Worm (Caenorhabditis elegans) whole organism, L1 larva: ENCODE measurements around the gene cnp-2.

Experiments used
- C04F5.9 ChIP-seq: sonication (generic microtip); optimal IDR thresholded peaks from 2 replicates; lab custom pipeline; 2016; ENCODE audit warnings: missing genetic modification characterization, missing compliant biosample characterization
- F16B12.6 ChIP-seq: fragments of 150-350 bp; optimal IDR thresholded peaks from 2 replicates; lab custom pipeline; 2014; ENCODE audit warnings: missing biosample characterization, missing genetic modification characterization
- Y116A8C.19 ChIP-seq: sonication (generic microtip); optimal IDR thresholded peaks from 2 replicates; lab custom pipeline; 2016; ENCODE audit warnings: missing compliant biosample characterization, missing genetic modification characterization, borderline replicate concordance
- aha-1 ChIP-seq: fragments of 150-350 bp; optimal IDR thresholded peaks from 2 replicates; lab custom pipeline; 2014; ENCODE audit warnings: missing biosample characterization, missing genetic modification characterization
- alr-1 ChIP-seq: fragments of 200-800 bp; sonication (Bioruptor generic); optimal IDR thresholded peaks from 2 replicates; lab custom pipeline; 2018; ENCODE audit warnings: borderline replicate concordance, mild to moderate bottlenecking, missing genetic modification characterization, missing compliant biosample characterization
- aly-2 ChIP-seq: fragments of 150-350 bp; optimal IDR thresholded peaks from 2 replicates; lab custom pipeline; 2014; ENCODE audit warnings: missing biosample characterization, missing genetic modification characterization
- ama-1 ChIP-seq: fragments of 150-350 bp; optimal IDR thresholded peaks from 2 replicates; lab custom pipeline; 2014
- blmp-1 ChIP-seq: fragments of 150-350 bp; optimal IDR thresholded peaks from 2 replicates; lab custom pipeline; 2014; ENCODE audit warnings: missing biosample characterization, missing genetic modification characterization
- ceh-8 ChIP-seq: fragments of 200-800 bp; sonication (Bioruptor generic); optimal IDR thresholded peaks from 2 replicates; lab custom pipeline; 2018; ENCODE audit warnings: mild to moderate bottlenecking, missing genetic modification characterization, moderate library complexity, missing compliant biosample characterization
- ceh-82 ChIP-seq, 3 experiments: fragments of 150-350 bp in 1 of 3; sonication (generic microtip) in 2 of 3; optimal IDR thresholded peaks; 2 replicates each; lab custom pipeline; 2014 to 2017; ENCODE audit warnings: missing biosample characterization in 3 of 3, missing genetic modification characterization in 3 of 3
- ceh-88 ChIP-seq: fragments of 200-800 bp; sonication (Bioruptor generic); IDR thresholded peaks from 2 replicates; pipeline ENCODE4 v1.3.6; 2022; ENCODE audit warnings: missing genetic modification characterization, missing compliant biosample characterization
- dpl-1 ChIP-seq, 3 experiments: fragments of 150-350 bp in 2 of 3; sonication (generic microtip) in 1 of 3; optimal IDR thresholded peaks; 2 replicates each; lab custom pipeline; 2014 to 2017; ENCODE audit warnings: missing biosample characterization in 3 of 3, missing genetic modification characterization in 3 of 3, missing genetic modification reagents in 3 of 3
- efl-3 ChIP-seq: fragments of 200-800 bp; sonication (Bioruptor generic); optimal IDR thresholded peaks from 2 replicates; lab custom pipeline; 2018; ENCODE audit warnings: mild to moderate bottlenecking, missing genetic modification characterization, missing compliant biosample characterization
- elt-2 ChIP-seq: sonication (generic microtip); optimal IDR thresholded peaks from 2 replicates; lab custom pipeline; 2016; ENCODE audit warnings: missing genetic modification characterization, mild to moderate bottlenecking, inconsistent platforms, missing compliant biosample characterization, missing genetic modification reagents
- elt-3 ChIP-seq, 6 experiments: fragments of 150-350 bp in 1 of 6; sonication (generic microtip); optimal IDR thresholded peaks; 2 replicates each; lab custom pipeline; 2017 to 2018; ENCODE audit warnings: missing biosample characterization in 6 of 6, missing genetic modification characterization in 6 of 6, inconsistent platforms in 1 of 6
- ets-5 ChIP-seq: fragments of 200-800 bp; sonication (Bioruptor generic); IDR thresholded peaks from 2 replicates; pipeline ENCODE4 v1.3.6; 2022; ENCODE audit warnings: missing genetic modification characterization, missing compliant biosample characterization
- fkh-10 ChIP-seq: sonication (generic microtip); optimal IDR thresholded peaks from 2 replicates; lab custom pipeline; 2017; ENCODE audit warnings: missing biosample characterization, missing genetic modification reagents, missing genetic modification characterization
- fkh-8 ChIP-seq: sonication (generic microtip); optimal IDR thresholded peaks from 2 replicates; lab custom pipeline; 2016; ENCODE audit warnings: mild to moderate bottlenecking, missing genetic modification characterization, missing compliant biosample characterization
- hlh-17 ChIP-seq: fragments of 200-800 bp; sonication (Bioruptor generic); optimal IDR thresholded peaks from 2 replicates; lab custom pipeline; 2018; ENCODE audit warnings: missing genetic modification characterization, mild to moderate bottlenecking, missing compliant biosample characterization, moderate library complexity, borderline replicate concordance
- irx-1 ChIP-seq: sonication (generic microtip); optimal IDR thresholded peaks from 2 replicates; lab custom pipeline; 2016; ENCODE audit warnings: missing genetic modification characterization, missing compliant biosample characterization
- isw-1 ChIP-seq: fragments of 200-800 bp; sonication (Bioruptor generic); IDR thresholded peaks from 2 replicates; pipeline ENCODE4 v1.3.6; 2022; ENCODE audit warnings: missing genetic modification characterization, missing compliant biosample characterization
- lin-35 ChIP-seq, 2 experiments: fragments of 150-350 bp; optimal IDR thresholded peaks; 2 replicates each; lab custom pipeline; 2014; ENCODE audit warnings: missing biosample characterization in 2 of 2, missing genetic modification characterization in 2 of 2, missing genetic modification reagents in 2 of 2
- lin-39 ChIP-seq: fragments of 150-350 bp; optimal IDR thresholded peaks from 2 replicates; lab custom pipeline; 2014; ENCODE audit warnings: missing biosample characterization, missing genetic modification reagents, missing genetic modification characterization
- mdl-1 ChIP-seq, 2 experiments: fragments of 150-350 bp; optimal IDR thresholded peaks; 2 replicates each; lab custom pipeline; 2014 to 2017; ENCODE audit warnings: missing biosample characterization in 2 of 2, missing genetic modification characterization in 2 of 2, inconsistent platforms in 1 of 2
- mep-1 ChIP-seq: fragments of 150-350 bp; optimal IDR thresholded peaks from 2 replicates; lab custom pipeline; 2014; ENCODE audit warnings: missing biosample characterization, missing genetic modification characterization
- nhr-11 ChIP-seq: fragments of 150-350 bp; optimal IDR thresholded peaks from 2 replicates; lab custom pipeline; 2014; ENCODE audit warnings: missing biosample characterization, missing genetic modification characterization
- nhr-20 ChIP-seq: sonication (generic microtip); optimal IDR thresholded peaks from 2 replicates; lab custom pipeline; 2016; ENCODE audit warnings: mild to moderate bottlenecking, missing genetic modification characterization, missing compliant biosample characterization
- nhr-237 ChIP-seq: fragments of 150-350 bp; optimal IDR thresholded peaks from 2 replicates; lab custom pipeline; 2014; ENCODE audit warnings: missing biosample characterization, missing genetic modification characterization
- nhr-28 ChIP-seq: fragments of 150-350 bp; optimal IDR thresholded peaks from 2 replicates; lab custom pipeline; 2014; ENCODE audit warnings: missing biosample characterization, missing genetic modification characterization
- nhr-47 ChIP-seq: sonication (generic microtip); optimal IDR thresholded peaks from 2 replicates; lab custom pipeline; 2016; ENCODE audit warnings: mild to moderate bottlenecking, missing genetic modification characterization, moderate library complexity, missing compliant biosample characterization
- nhr-76 ChIP-seq: sonication (generic microtip); optimal IDR thresholded peaks from 2 replicates; lab custom pipeline; 2017; ENCODE audit warnings: missing biosample characterization, missing genetic modification characterization
- nhr-77 ChIP-seq: fragments of 150-350 bp; optimal IDR thresholded peaks from 2 replicates; lab custom pipeline; 2014; ENCODE audit warnings: missing biosample characterization, missing genetic modification characterization
- nhr-85 ChIP-seq: sonication (generic microtip); peaks from one replicate; lab custom pipeline; 2016; ENCODE audit warnings: missing genetic modification characterization, inconsistent platforms, missing compliant biosample characterization
- nhr-90 ChIP-seq: sonication (generic microtip); optimal IDR thresholded peaks from 2 replicates; lab custom pipeline; 2016; ENCODE audit warnings: mild to moderate bottlenecking, missing genetic modification characterization, missing compliant biosample characterization; ENCODE audit not compliant: poor library complexity
- pag-3 ChIP-seq: sonication (generic microtip); optimal IDR thresholded peaks from 2 replicates; lab custom pipeline; 2017; ENCODE audit warnings: missing genetic modification characterization, mild to moderate bottlenecking, missing compliant biosample characterization, antibody characterized with exemption, borderline replicate concordance; ENCODE audit not compliant: insufficient read depth
- pax-3 ChIP-seq: fragments of 200-800 bp; sonication (Bioruptor generic); optimal IDR thresholded peaks from 2 replicates; lab custom pipeline; 2018; ENCODE audit warnings: mild to moderate bottlenecking, missing genetic modification characterization, moderate library complexity, missing compliant biosample characterization
- pqm-1 ChIP-seq: sonication (generic microtip); optimal IDR thresholded peaks from 3 replicates; lab custom pipeline; 2017; ENCODE audit warnings: missing biosample characterization, missing genetic modification characterization
- rnt-1 ChIP-seq: sonication (generic microtip); optimal IDR thresholded peaks from 2 replicates; lab custom pipeline; 2016; ENCODE audit warnings: mild to moderate bottlenecking, missing genetic modification characterization, moderate library complexity, missing compliant biosample characterization
- snpc-4 ChIP-seq: fragments of 150-350 bp; optimal IDR thresholded peaks from 2 replicates; lab custom pipeline; 2014; ENCODE audit warnings: missing biosample characterization, missing genetic modification characterization
- snu-23 ChIP-seq: sonication (generic microtip); optimal IDR thresholded peaks from 2 replicates; lab custom pipeline; 2016; ENCODE audit warnings: missing genetic modification characterization, missing compliant biosample characterization
- sptf-1 ChIP-seq: fragments of 150-350 bp; optimal IDR thresholded peaks from 2 replicates; lab custom pipeline; 2014; ENCODE audit warnings: missing biosample characterization, missing genetic modification characterization
- sup-37 ChIP-seq: fragments of 200-800 bp; sonication (Bioruptor generic); optimal IDR thresholded peaks from 2 replicates; lab custom pipeline; 2018; ENCODE audit warnings: mild to moderate bottlenecking, missing genetic modification characterization, missing compliant biosample characterization
- tbx-2 ChIP-seq: sonication (generic microtip); optimal IDR thresholded peaks from 2 replicates; lab custom pipeline; 2016; ENCODE audit warnings: missing genetic modification characterization, missing compliant biosample characterization
- tlp-1 ChIP-seq: fragments of 150-350 bp; optimal IDR thresholded peaks from 2 replicates; lab custom pipeline; 2014; ENCODE audit warnings: missing biosample characterization, missing genetic modification characterization
- unc-130 ChIP-seq: fragments of 150-350 bp; optimal IDR thresholded peaks from 2 replicates; lab custom pipeline; 2017; ENCODE audit warnings: missing biosample characterization, missing genetic modification characterization, inconsistent platforms
- unc-30 ChIP-seq: sonication (generic microtip); optimal IDR thresholded peaks from 2 replicates; lab custom pipeline; 2017; ENCODE audit warnings: missing biosample characterization, missing genetic modification characterization
- unc-62 ChIP-seq: fragments of 150-350 bp; optimal IDR thresholded peaks from 2 replicates; lab custom pipeline; 2014; ENCODE audit warnings: missing biosample characterization, missing genetic modification reagents, missing genetic modification characterization
- unc-86 ChIP-seq: sonication (generic microtip); optimal IDR thresholded peaks from 2 replicates; lab custom pipeline; 2016; ENCODE audit warnings: missing genetic modification characterization, missing compliant biosample characterization
- unc-98 ChIP-seq: fragments of 200-800 bp; sonication (Bioruptor generic); IDR thresholded peaks from 2 replicates; pipeline ENCODE4 v1.3.6; 2022; ENCODE audit warnings: missing genetic modification characterization, missing compliant biosample characterization
- vab-15 ChIP-seq: sonication (generic microtip); optimal IDR thresholded peaks from 2 replicates; lab custom pipeline; 2017; ENCODE audit warnings: missing genotype, mild to moderate bottlenecking, missing genetic modification characterization, missing compliant biosample characterization
- xbp-1 ChIP-seq: sonication (generic microtip); optimal IDR thresholded peaks from 2 replicates; lab custom pipeline; 2016; ENCODE audit warnings: missing genetic modification characterization, missing compliant biosample characterization
- zip-4 ChIP-seq: fragments of 200-800 bp; sonication (Bioruptor generic); optimal IDR thresholded peaks from 2 replicates; lab custom pipeline; 2018; ENCODE audit warnings: mild to moderate bottlenecking, missing genetic modification characterization, moderate library complexity, missing compliant biosample characterization
- ztf-11 ChIP-seq, 2 experiments: sonication (generic microtip); optimal IDR thresholded peaks; 2 replicates each; lab custom pipeline; 2016 to 2017; ENCODE audit warnings: missing genetic modification characterization in 2 of 2, missing biosample characterization in 1 of 2, missing compliant biosample characterization in 1 of 2

The cnp-2 gene

ce11 chrII:12768167-12768712 lies 7.6 kb downstream of the cnp-2 start, which contains the start of the genes vps-2 and tiar-2 (continued):
- TF ChIP-seq sptf-1 (tag; lab: Kevin White, UChicago) (no peak), isw-1 (peak; percentile 67), xbp-1 (tag; lab: Kevin White, UChicago) (peak; percentile 78), ceh-82 (tag; optimal IDR thresholded peaks at IDR 0.05; lab: Kevin White, UChicago) (peak in 1 of 3 experiments; percentile 27), lin-39 (tag; lab: Kevin White, UChicago) (peak; percentile 53), pag-3 (tag; lab: Kevin White, UChicago) (no peak), ztf-11 (tag; optimal IDR thresholded peaks at IDR 0.05; lab: Kevin White, UChicago) (no peak), nhr-85 (peak; percentile 81), nhr-11 (tag; lab: Kevin White, UChicago) (no peak), vab-15 (tag; lab: Kevin White, UChicago) (no peak), ceh-8 (GFP tag; lab: Kevin White, UChicago) (peak; percentile 64), efl-3 (no peak), pax-3 (tag; lab: Kevin White, UChicago) (peak; percentile 59), pqm-1 (tag; lab: Kevin White, UChicago) (no peak), unc-130 (tag; lab: Kevin White, UChicago) (no peak), lin-35 (GFP tag; optimal IDR thresholded peaks at IDR 0.05; lab: Kevin White, UChicago) (peak; percentile 59 to 73), nhr-47 (tag; lab: Kevin White, UChicago) (peak; percentile 82), nhr-76 (no peak), blmp-1 (tag; lab: Kevin White, UChicago) (peak; percentile 23), ama-1 (no peak), sup-37 (GFP tag; lab: Kevin White, UChicago) (no peak), elt-2 (tag; lab: Kevin White, UChicago) (peak; percentile 73), rnt-1 (no peak), tbx-2 (peak; percentile 58), fkh-10 (GFP tag; lab: Kevin White, UChicago) (no peak), mep-1 (peak; percentile 85), C04F5.9 (peak; percentile 24), fkh-8 (tag; lab: Kevin White, UChicago) (peak; percentile 87), elt-3 (tag; optimal IDR thresholded peaks at IDR 0.05; lab: Kevin White, UChicago) (peak in 1 of 6 experiments; percentile 8), unc-98 (GFP tag; lab: Robert Waterston, UW) (no peak), nhr-90 (tag; lab: Kevin White, UChicago) (peak; percentile 74), Y116A8C.19 (tag; lab: Kevin White, UChicago) (no peak), tlp-1 (tag; lab: Kevin White, UChicago) (no peak), zip-4 (GFP tag; lab: Kevin White, UChicago) (peak; percentile 62), nhr-77 (tag; lab: Kevin White, UChicago) (no peak), snu-23 (GFP tag; lab: Kevin White, UChicago) (peak; percentile 66), aha-1 (tag; lab: Kevin White, UChicago) (no peak), ets-5 (no peak), mdl-1 (tag; optimal IDR thresholded peaks at IDR 0.05; lab: Kevin White, UChicago) (no peak), snpc-4 (tag; lab: Kevin White, UChicago) (peak; percentile 61), irx-1 (tag; lab: Kevin White, UChicago) (peak; percentile 67), nhr-20 (tag; lab: Kevin White, UChicago) (peak; percentile 60), unc-62 (no peak), nhr-237 (tag; lab: Kevin White, UChicago) (no peak), unc-30 (no peak), ceh-88 (peak; percentile 50; the same call in 1 of the 2 replicates), alr-1 (no peak), dpl-1 (GFP tag; optimal IDR thresholded peaks at IDR 0.05; lab: Kevin White, UChicago) (peak; percentile 58 to 72 (median 58)), hlh-17 (GFP tag; lab: Kevin White, UChicago) (no peak), F16B12.6 (tag; lab: Kevin White, UChicago) (no peak), unc-86 (peak; percentile 32), aly-2 (tag; lab: Kevin White, UChicago) (no peak), nhr-28 (no peak)
